Worm (Caenorhabditis elegans) whole organism, young adult: ENCODE data around the gene rpl-11.1.
A peak's percentile ranks its signal among the peaks of the same experiment; 100 is the strongest.

Source experiments
- B0019.2 ChIP-seq: fragments of 200-800 bp; sonication (Bioruptor generic); conservative IDR thresholded peaks from 2 replicates; pipeline ENCODE4 v1.3.6; 2022; ENCODE audit warnings: missing genetic modification reagents, missing genetic modification characterization, missing compliant biosample characterization
- D2030.7 ChIP-seq: fragments of 200-800 bp; sonication (Bioruptor generic); IDR thresholded peaks from 2 replicates; pipeline ENCODE4 v1.3.6; 2022; ENCODE audit warnings: missing genetic modification reagents, missing genetic modification characterization, missing compliant biosample characterization
- F10E7.11 ChIP-seq: sonication (generic microtip); optimal IDR thresholded peaks from 2 replicates; lab custom pipeline; 2017; ENCODE audit warnings: mild to moderate bottlenecking, missing genetic modification characterization, moderate library complexity, missing compliant biosample characterization
- F23B12.7 ChIP-seq: sonication (generic microtip); optimal IDR thresholded peaks from 2 replicates; lab custom pipeline; 2017; ENCODE audit warnings: missing genetic modification characterization, mild to moderate bottlenecking, missing compliant biosample characterization, antibody characterized with exemption, moderate library complexity; ENCODE audit not compliant: insufficient read depth
- F52B5.7 ChIP-seq: sonication (generic microtip); optimal IDR thresholded peaks from 2 replicates; lab custom pipeline; 2016; ENCODE audit warnings: mild to moderate bottlenecking, missing genetic modification characterization, missing compliant biosample characterization
- F57A8.1 ChIP-seq: fragments of 200-800 bp; sonication (Bioruptor generic); optimal IDR thresholded peaks from 2 replicates; lab custom pipeline; 2018; ENCODE audit warnings: mild to moderate bottlenecking, missing genetic modification characterization, moderate library complexity, missing compliant biosample characterization
- Y56A3A.18 ChIP-seq: fragments of 200-800 bp; sonication (Bioruptor generic); IDR thresholded peaks from 2 replicates; pipeline ENCODE4 v1.3.6; 2022; ENCODE audit warnings: missing genetic modification reagents, missing genetic modification characterization, missing compliant biosample characterization
- Y79H2A.3 ChIP-seq: fragments of 200-800 bp; sonication (Bioruptor generic); conservative IDR thresholded peaks from 2 replicates; pipeline ENCODE4 v1.3.6; 2022; ENCODE audit warnings: missing genetic modification reagents, missing genetic modification characterization, missing compliant biosample characterization
- attf-3 ChIP-seq: fragments of 200-800 bp; sonication (Bioruptor generic); conservative IDR thresholded peaks from 2 replicates; pipeline ENCODE4 v1.3.6; 2022; ENCODE audit warnings: missing genetic modification reagents, missing genetic modification characterization, missing compliant biosample characterization
- attf-5 ChIP-seq: fragments of 200-800 bp; sonication (Bioruptor generic); optimal IDR thresholded peaks from 2 replicates; lab custom pipeline; 2018; ENCODE audit warnings: mild to moderate bottlenecking, missing genetic modification characterization, missing compliant biosample characterization
- attf-6 ChIP-seq: fragments of 200-800 bp; sonication (Bioruptor generic); IDR thresholded peaks from 2 replicates; pipeline ENCODE4 v1.3.6; 2022; ENCODE audit warnings: missing genetic modification reagents, missing genetic modification characterization, missing compliant biosample characterization
- bed-1 ChIP-seq: fragments of 200-800 bp; sonication (Bioruptor generic); IDR thresholded peaks from 2 replicates; pipeline ENCODE4 v1.3.6; 2022; ENCODE audit warnings: missing genetic modification reagents, missing genetic modification characterization, missing compliant biosample characterization
- ccch-3 ChIP-seq: fragments of 200-800 bp; sonication (Bioruptor generic); optimal IDR thresholded peaks from 2 replicates; lab custom pipeline; 2018; ENCODE audit warnings: mild to moderate bottlenecking, missing genetic modification characterization, missing compliant biosample characterization
- cebp-2 ChIP-seq: fragments of 200-800 bp; sonication (Bioruptor generic); IDR thresholded peaks from 2 replicates; pipeline ENCODE4 v1.3.6; 2022; ENCODE audit warnings: missing genetic modification characterization, missing compliant biosample characterization
- ceh-100 ChIP-seq: fragments of 200-800 bp; sonication (Bioruptor generic); IDR thresholded peaks from 2 replicates; pipeline ENCODE4 v1.3.6; 2022; ENCODE audit warnings: missing genetic modification reagents, missing genetic modification characterization, missing compliant biosample characterization
- ceh-58 ChIP-seq: fragments of 200-800 bp; sonication (Bioruptor generic); IDR thresholded peaks from 2 replicates; pipeline ENCODE4 v1.3.6; 2022; ENCODE audit warnings: missing genetic modification characterization, missing compliant biosample characterization
- chd-7 ChIP-seq: sonication (generic microtip); optimal IDR thresholded peaks from 2 replicates; lab custom pipeline; 2016; ENCODE audit warnings: mild to moderate bottlenecking, missing genetic modification characterization, moderate library complexity, missing compliant biosample characterization
- dox-1 ChIP-seq: fragments of 200-800 bp; sonication (Bioruptor generic); IDR thresholded peaks from 2 replicates; pipeline ENCODE4 v1.3.6; 2022; ENCODE audit warnings: missing genetic modification reagents, missing genetic modification characterization, missing compliant biosample characterization
- dpl-1 ChIP-seq: fragments of 150-350 bp; optimal IDR thresholded peaks from 2 replicates; lab custom pipeline; 2014; ENCODE audit warnings: missing biosample characterization, missing genetic modification reagents, missing genetic modification characterization
- ekl-4 ChIP-seq: fragments of 200-800 bp; sonication (Bioruptor generic); IDR thresholded peaks from 2 replicates; pipeline ENCODE4 v1.3.6; 2022; ENCODE audit warnings: missing genetic modification reagents, missing genetic modification characterization, missing compliant biosample characterization
- ets-4 ChIP-seq: fragments of 200-800 bp; sonication (Bioruptor generic); optimal IDR thresholded peaks from 2 replicates; lab custom pipeline; 2018; ENCODE audit warnings: mild to moderate bottlenecking, missing genetic modification characterization, missing compliant biosample characterization
- fkh-3 ChIP-seq: sonication (generic microtip); optimal IDR thresholded peaks from 2 replicates; lab custom pipeline; 2016; ENCODE audit warnings: mild to moderate bottlenecking, missing genetic modification characterization, missing compliant biosample characterization
- hlh-12 ChIP-seq: sonication (generic microtip); optimal IDR thresholded peaks from 2 replicates; lab custom pipeline; 2016; ENCODE audit warnings: missing genetic modification characterization, missing compliant biosample characterization
- hlh-26 ChIP-seq: fragments of 200-800 bp; sonication (Bioruptor generic); conservative IDR thresholded peaks from 2 replicates; pipeline ENCODE4 v1.3.6; 2022; ENCODE audit warnings: missing genetic modification reagents, missing genetic modification characterization, missing compliant biosample characterization
- hmg-20 ChIP-seq: fragments of 200-800 bp; sonication (Bioruptor generic); IDR thresholded peaks from 2 replicates; pipeline ENCODE4 v1.3.6; 2022; ENCODE audit warnings: missing genetic modification reagents, missing genetic modification characterization, missing compliant biosample characterization
- lin-54 ChIP-seq: fragments of 200-800 bp; sonication (Bioruptor generic); optimal IDR thresholded peaks from 2 replicates; lab custom pipeline; 2018; ENCODE audit warnings: mild to moderate bottlenecking, missing genetic modification characterization, missing compliant biosample characterization
- madf-10 ChIP-seq: sonication (generic microtip); optimal IDR thresholded peaks from 2 replicates; lab custom pipeline; 2016; ENCODE audit warnings: mild to moderate bottlenecking, missing genetic modification characterization, missing compliant biosample characterization
- nhr-120 ChIP-seq: fragments of 200-800 bp; sonication (Bioruptor generic); IDR thresholded peaks from 2 replicates; pipeline ENCODE4 v1.3.6; 2022; ENCODE audit warnings: missing genetic modification characterization, missing compliant biosample characterization
- nhr-179 ChIP-seq: sonication (generic microtip); optimal IDR thresholded peaks from 2 replicates; lab custom pipeline; 2016; ENCODE audit warnings: mild to moderate bottlenecking, missing genetic modification characterization, missing compliant biosample characterization
- pbrm-1 ChIP-seq: fragments of 200-800 bp; sonication (Bioruptor generic); IDR thresholded peaks from 2 replicates; pipeline ENCODE4 v1.3.6; 2022; ENCODE audit warnings: missing genetic modification reagents, missing genetic modification characterization, missing compliant biosample characterization
- pha-4 ChIP-seq: fragments of 150-350 bp; sonication (generic microtip); optimal IDR thresholded peaks from 2 replicates; lab custom pipeline; 2014; ENCODE audit warnings: missing biosample characterization, missing genetic modification reagents, missing genetic modification characterization
- repo-1 ChIP-seq: sonication (generic microtip); optimal IDR thresholded peaks from 2 replicates; lab custom pipeline; 2017; ENCODE audit warnings: mild to moderate bottlenecking, missing genetic modification characterization, missing compliant biosample characterization
- sdz-38 ChIP-seq: sonication (generic microtip); optimal IDR thresholded peaks from 2 replicates; lab custom pipeline; 2016; ENCODE audit warnings: missing genotype, missing genetic modification characterization, missing compliant biosample characterization
- tbp1 ChIP-seq: fragments of 200-800 bp; sonication (Bioruptor generic); optimal IDR thresholded peaks from 2 replicates; lab custom pipeline; 2018; ENCODE audit warnings: mild to moderate bottlenecking, missing genetic modification characterization, missing compliant biosample characterization
- tbx-9 ChIP-seq: sonication (generic microtip); optimal IDR thresholded peaks from 2 replicates; lab custom pipeline; 2016; ENCODE audit warnings: borderline replicate concordance, missing genetic modification characterization, inconsistent platforms, missing compliant biosample characterization
- unc-130 ChIP-seq: sonication (generic microtip); optimal IDR thresholded peaks from 2 replicates; lab custom pipeline; 2016; ENCODE audit warnings: missing genetic modification reagents, missing genetic modification characterization, missing compliant biosample characterization
- unc-62 ChIP-seq: fragments of 150-350 bp; optimal IDR thresholded peaks from 2 replicates; lab custom pipeline; 2014; ENCODE audit warnings: missing biosample characterization, missing genetic modification reagents, missing genetic modification characterization
- xnd-1 ChIP-seq: sonication (generic microtip); optimal IDR thresholded peaks from 2 replicates; lab custom pipeline; 2016; ENCODE audit warnings: missing genotype, missing genetic modification reagents, missing genetic modification characterization, missing compliant biosample characterization
- zfh-2 ChIP-seq: fragments of 200-800 bp; sonication (Bioruptor generic); conservative IDR thresholded peaks from 2 replicates; pipeline ENCODE4 v1.3.6; 2022; ENCODE audit warnings: missing genetic modification reagents, missing genetic modification characterization, missing compliant biosample characterization
- ztf-18 ChIP-seq: sonication (generic microtip); optimal IDR thresholded peaks from 2 replicates; lab custom pipeline; 2016; ENCODE audit warnings: missing genotype, mild to moderate bottlenecking, missing genetic modification characterization, missing compliant biosample characterization
- ztf-26 ChIP-seq: sonication (generic microtip); optimal IDR thresholded peaks from 2 replicates; lab custom pipeline; 2017; ENCODE audit warnings: missing genetic modification characterization, missing compliant biosample characterization

Gene rpl-11.1

ce11 chrV:3614397-3614796 is 28.5 kb upstream of the rpl-11.1 start, which contains the start of gene T22F3.11:
TSS of gene T22F3.11 (minus strand) at chrV:3614553.
- TF ChIP-seq attf-3 (GFP tag; lab: Robert Waterston, UW) (no peak), tbx-9 (no peak), F57A8.1 (GFP tag; lab: Kevin White, UChicago) (no peak), pha-4 (tag; lab: Kevin White, UChicago) (no peak), hlh-12 (no peak), B0019.2 (GFP tag; lab: Robert Waterston, UW) (no peak), pbrm-1 (no peak), hlh-26 (GFP tag; lab: Robert Waterston, UW) (no peak), hmg-20 (GFP tag; lab: Robert Waterston, UW) (no peak), unc-130 (GFP tag; lab: Kevin White, UChicago) (no peak), F10E7.11 (tag; lab: Kevin White, UChicago) (no peak), attf-6 (GFP tag; lab: Robert Waterston, UW) (no peak), cebp-2 (no peak), ztf-26 (tag; lab: Kevin White, UChicago) (no peak), nhr-120 (GFP tag; lab: Robert Waterston, UW) (no peak), D2030.7 (no peak), dpl-1 (GFP tag; lab: Kevin White, UChicago) (no peak), Y79H2A.3 (no peak)
- TF ChIP-seq, all 124 proteins: peak for 0

ce11 chrV:3613042-3613441 is 27.2 kb upstream of the rpl-11.1 start:
- no peak for TF ChIP-seq attf-5 (GFP tag; lab: Kevin White, UChicago)
- TF ChIP-seq dox-1 (GFP tag; lab: Robert Waterston, UW) = no peak
- TF ChIP-seq F52B5.7 (tag; lab: Kevin White, UChicago) = no peak
- TF ChIP-seq unc-130 (GFP tag; lab: Kevin White, UChicago) = no peak
- TF ChIP-seq ekl-4 = no peak
- TF ChIP-seq zfh-2 (GFP tag; lab: Robert Waterston, UW) = peak; percentile 58; the same call in 1 of the 2 replicates
- TF ChIP-seq hlh-26 (GFP tag; lab: Robert Waterston, UW) = no peak
- TF ChIP-seq fkh-3 (tag; lab: Kevin White, UChicago) = no peak
- TF ChIP-seq tbp1 = no peak

DNA sequence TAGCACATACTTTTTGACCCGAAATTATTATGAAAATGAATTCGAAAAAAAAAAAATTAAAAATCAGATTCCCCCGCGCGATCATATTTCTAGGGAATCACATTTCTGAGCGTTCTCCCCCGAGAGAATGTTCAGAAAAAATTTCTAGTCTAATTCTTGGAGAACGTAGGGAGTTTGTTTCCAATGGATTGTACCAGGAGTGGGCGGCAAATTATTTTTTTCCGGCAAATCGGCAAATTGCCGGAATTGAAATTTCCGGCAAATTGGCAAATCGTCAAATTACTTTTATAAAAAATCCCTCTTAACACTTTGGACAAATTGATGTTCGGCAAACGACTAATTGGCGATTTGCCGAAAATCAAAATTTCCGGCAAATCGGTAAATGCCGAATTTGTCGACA is 25.8 kb upstream of the rpl-11.1 start, which contains the start of gene T22F3.10:
Gene T22F3.10, minus strand, starts transcription at position 101 of the 400 bp plus-strand sequence.
- TF ChIP-seq tbx-9 (no peak), dpl-1 (GFP tag; lab: Kevin White, UChicago) (no peak), unc-62 (GFP tag; lab: Kevin White, UChicago) (no peak), madf-10 (tag; lab: Kevin White, UChicago) (no peak), bed-1 (no peak)
- TF ChIP-seq, all 124 proteins: peak for 0

- no peak for TF ChIP-seq Y56A3A.18 (GFP tag; lab: Robert Waterston, UW)
- TF ChIP-seq hmg-20 (GFP tag; lab: Robert Waterston, UW) = no peak
- no peak for TF ChIP-seq sdz-38 (tag; lab: Kevin White, UChicago)
- no peak for TF ChIP-seq xnd-1 (tag; lab: Kevin White, UChicago)
- no peak for TF ChIP-seq lin-54 (GFP tag; lab: Kevin White, UChicago)
- no peak for TF ChIP-seq ztf-18
- TF ChIP-seq nhr-179 = no peak
- TF ChIP-seq tbx-9 = no peak
- TF ChIP-seq repo-1 (tag; lab: Kevin White, UChicago) = no peak
- no peak for TF ChIP-seq zfh-2 (GFP tag; lab: Robert Waterston, UW)
- no peak for TF ChIP-seq chd-7 (tag; lab: Kevin White, UChicago)
- no peak for TF ChIP-seq pbrm-1
- no peak for TF ChIP-seq F23B12.7 (tag; lab: Kevin White, UChicago)
- no peak for TF ChIP-seq ccch-3 (GFP tag; lab: Kevin White, UChicago)
- no peak for TF ChIP-seq ets-4 (GFP tag; lab: Kevin White, UChicago)
- TF ChIP-seq ceh-58 (GFP tag; lab: Robert Waterston, UW) = no peak
- TF ChIP-seq ceh-100 (GFP tag; lab: Robert Waterston, UW) = no peak
- TF ChIP-seq Y79H2A.3 = no peak
- TF ChIP-seq ekl-4 = no peak
These were observed 24.8 kb upstream of the rpl-11.1 start for ce11 chrV:3610709-3611108.
